Worm (Caenorhabditis elegans): ENCODE measurements around the gene tbc-2.

DNA sequence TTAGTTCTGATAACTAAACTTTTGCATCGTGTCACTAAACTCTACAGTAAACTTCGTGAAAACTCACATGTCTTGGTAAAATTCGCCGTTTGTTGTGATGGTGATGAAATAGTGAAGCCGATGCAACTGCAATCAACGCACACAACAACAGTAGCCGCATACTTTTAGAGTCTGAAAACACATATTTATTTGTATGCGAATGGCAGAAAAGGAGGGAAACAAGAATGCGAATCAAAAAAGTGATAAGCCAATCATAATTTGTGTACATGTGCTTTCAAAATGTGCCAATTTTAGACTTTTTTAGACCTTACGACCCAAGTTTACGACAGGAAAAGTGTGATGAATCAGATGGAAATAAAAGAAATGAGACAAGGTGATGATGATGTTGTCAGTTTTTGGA, 21.9 kb downstream of the tbc-2 start, which contains the start of gene K05F1.10:
- TF ChIP-seq ama-1 (optimal IDR thresholded peaks at IDR 0.05) (no peak), unc-55 (GFP tag; optimal IDR thresholded peaks at IDR 0.05) (no peak), ets-4 (tag; optimal IDR thresholded peaks at IDR 0.05) (no peak), ceh-24 (tag; optimal IDR thresholded peaks at IDR 0.05) (no peak), F13H6.1 (tag; optimal IDR thresholded peaks at IDR 0.05) (no peak), madf-2 (tag; optimal IDR thresholded peaks at IDR 0.05) (no peak), tbx-2 (tag; optimal IDR thresholded peaks at IDR 0.05) (no peak), C08G9.2 (tag; optimal IDR thresholded peaks at IDR 0.05) (no peak), odd-2 (tag; optimal IDR thresholded peaks at IDR 0.05) (no peak), dmd-4 (tag; optimal IDR thresholded peaks at IDR 0.05; ENCODE audit: borderline replicate concordance) (no peak), ceh-45 (GFP tag; IDR thresholded peaks at IDR 0.05) (no peak), pha-4 (tag; optimal IDR thresholded peaks at IDR 0.05) (no peak)
